Worm (Caenorhabditis elegans) whole organism, L2 larva: ENCODE results near the gene clec-29.

Experiments used
- C34F6.9 ChIP-seq: fragments of 150-350 bp; optimal IDR thresholded peaks from 2 replicates; lab custom pipeline; 2014; ENCODE audit warnings: missing biosample characterization, missing genetic modification characterization
- R02D3.7 ChIP-seq: fragments of 150-350 bp; optimal IDR thresholded peaks from 2 replicates; lab custom pipeline; 2014; ENCODE audit warnings: missing biosample characterization, missing genetic modification characterization
- ama-1 ChIP-seq: fragments of 150-350 bp; optimal IDR thresholded peaks from 2 replicates; lab custom pipeline; 2018; ENCODE audit warnings: inconsistent platforms
- ceh-82 ChIP-seq: fragments of 150-350 bp; optimal IDR thresholded peaks from 2 replicates; lab custom pipeline; 2014; ENCODE audit warnings: missing biosample characterization, missing genetic modification characterization
- lin-13 ChIP-seq: fragments of 150-350 bp; optimal IDR thresholded peaks from 2 replicates; lab custom pipeline; 2014; ENCODE audit warnings: missing biosample characterization, missing genetic modification reagents, missing genetic modification characterization
- mbf-1 ChIP-seq: sonication (generic microtip); optimal IDR thresholded peaks from 2 replicates; lab custom pipeline; 2017; ENCODE audit warnings: missing biosample characterization, missing genetic modification characterization
- nhr-11 ChIP-seq: fragments of 150-350 bp; optimal IDR thresholded peaks from 2 replicates; lab custom pipeline; 2014; ENCODE audit warnings: missing biosample characterization, missing genetic modification characterization
- nhr-21 ChIP-seq: fragments of 150-350 bp; optimal IDR thresholded peaks from 2 replicates; lab custom pipeline; 2014; ENCODE audit warnings: missing biosample characterization, missing genetic modification characterization
- nhr-25 ChIP-seq: fragments of 150-350 bp; sonication (generic microtip); optimal IDR thresholded peaks from 3 replicates; lab custom pipeline; 2014; ENCODE audit warnings: missing biosample characterization, missing genetic modification characterization
- skn-1 ChIP-seq: sonication (generic microtip); optimal IDR thresholded peaks from 2 replicates; lab custom pipeline; 2017; ENCODE audit warnings: missing biosample characterization, missing genetic modification characterization
- sma-3 ChIP-seq: sonication (generic microtip); optimal IDR thresholded peaks from 2 replicates; lab custom pipeline; 2016; ENCODE audit warnings: missing genetic modification reagents, missing genetic modification characterization, missing compliant biosample characterization
- snpc-4 ChIP-seq: fragments of 150-350 bp; optimal IDR thresholded peaks from 2 replicates; lab custom pipeline; 2014; ENCODE audit warnings: missing biosample characterization, missing genetic modification characterization
- ztf-4 ChIP-seq: fragments of 150-350 bp; optimal IDR thresholded peaks from 2 replicates; lab custom pipeline; 2014; ENCODE audit warnings: missing biosample characterization, missing genetic modification characterization

ce11 chrV:16747031-16747672 lies 8.2 kb upstream of the clec-29 start, which contains the start of gene dkf-2:
- TF ChIP-seq nhr-11 (tag; lab: Kevin White, UChicago): no peak
- TF ChIP-seq C34F6.9: no peak
- TF ChIP-seq snpc-4: no peak
- TF ChIP-seq ceh-82 (tag; lab: Kevin White, UChicago): no peak
- TF ChIP-seq nhr-21: no peak
- no peak for TF ChIP-seq ztf-4 (tag; lab: Kevin White, UChicago)
- no peak for TF ChIP-seq lin-13 (GFP tag; lab: Kevin White, UChicago)
- TF ChIP-seq mbf-1 (tag; lab: Kevin White, UChicago): no peak
- no peak for TF ChIP-seq nhr-25 (tag; lab: Kevin White, UChicago)
- TF ChIP-seq ama-1 (lab: Kevin White, UChicago): no peak
- no peak for TF ChIP-seq sma-3 (GFP tag; lab: Kevin White, UChicago)
- TF ChIP-seq skn-1 (tag; lab: Kevin White, UChicago): no peak
- TF ChIP-seq R02D3.7 (tag; lab: Kevin White, UChicago): no peak
